Worm (Caenorhabditis elegans) whole organism, L1 larva: Measurements from ENCODE around the gene nhr-233.
A peak's percentile ranks its signal among the peaks of the same experiment; 100 is the strongest.

ENCODE experiments used
- ceh-82 ChIP-seq, 3 experiments: fragments of 150-350 bp in 1 of 3; sonication (generic microtip) in 2 of 3; optimal IDR thresholded peaks; 2 replicates each; lab custom pipeline; 2014 to 2017; ENCODE audit warnings: missing biosample characterization in 3 of 3, missing genetic modification characterization in 3 of 3
- dpl-1 ChIP-seq, 3 experiments: fragments of 150-350 bp in 2 of 3; sonication (generic microtip) in 1 of 3; optimal IDR thresholded peaks; 2 replicates each; lab custom pipeline; 2014 to 2017; ENCODE audit warnings: missing biosample characterization in 3 of 3, missing genetic modification characterization in 3 of 3, missing genetic modification reagents in 3 of 3
- egl-27 ChIP-seq, 2 experiments: fragments of 150-350 bp in 1 of 2; sonication (generic microtip); optimal IDR thresholded peaks; 3 replicates each; lab custom pipeline; 2017 to 2018; ENCODE audit warnings: missing biosample characterization in 2 of 2, missing genetic modification characterization in 2 of 2, missing genetic modification reagents in 2 of 2
- fkh-10 ChIP-seq: sonication (generic microtip); optimal IDR thresholded peaks from 2 replicates; lab custom pipeline; 2017; ENCODE audit warnings: missing biosample characterization, missing genetic modification reagents, missing genetic modification characterization
- lin-14 ChIP-seq: fragments of 200-800 bp; sonication (Bioruptor generic); optimal IDR thresholded peaks from 2 replicates; lab custom pipeline; 2018; ENCODE audit warnings: mild to moderate bottlenecking, missing genetic modification characterization, moderate library complexity, missing compliant biosample characterization
- nhr-11 ChIP-seq: fragments of 150-350 bp; optimal IDR thresholded peaks from 2 replicates; lab custom pipeline; 2014; ENCODE audit warnings: missing biosample characterization, missing genetic modification characterization
- nhr-19 ChIP-seq: fragments of 200-800 bp; sonication (Bioruptor generic); conservative IDR thresholded peaks from 2 replicates; pipeline ENCODE4 v1.3.6; 2022; ENCODE audit warnings: missing genetic modification characterization, missing compliant biosample characterization
- nhr-76 ChIP-seq: sonication (generic microtip); optimal IDR thresholded peaks from 2 replicates; lab custom pipeline; 2017; ENCODE audit warnings: missing biosample characterization, missing genetic modification characterization
- skn-1 ChIP-seq: fragments of 150-350 bp; optimal IDR thresholded peaks from 2 replicates; lab custom pipeline; 2014; ENCODE audit warnings: missing biosample characterization, missing genetic modification characterization
- unc-130 ChIP-seq: fragments of 150-350 bp; optimal IDR thresholded peaks from 2 replicates; lab custom pipeline; 2017; ENCODE audit warnings: missing biosample characterization, missing genetic modification characterization, inconsistent platforms
- unc-86 ChIP-seq: sonication (generic microtip); optimal IDR thresholded peaks from 2 replicates; lab custom pipeline; 2016; ENCODE audit warnings: missing genetic modification characterization, missing compliant biosample characterization

DNA sequence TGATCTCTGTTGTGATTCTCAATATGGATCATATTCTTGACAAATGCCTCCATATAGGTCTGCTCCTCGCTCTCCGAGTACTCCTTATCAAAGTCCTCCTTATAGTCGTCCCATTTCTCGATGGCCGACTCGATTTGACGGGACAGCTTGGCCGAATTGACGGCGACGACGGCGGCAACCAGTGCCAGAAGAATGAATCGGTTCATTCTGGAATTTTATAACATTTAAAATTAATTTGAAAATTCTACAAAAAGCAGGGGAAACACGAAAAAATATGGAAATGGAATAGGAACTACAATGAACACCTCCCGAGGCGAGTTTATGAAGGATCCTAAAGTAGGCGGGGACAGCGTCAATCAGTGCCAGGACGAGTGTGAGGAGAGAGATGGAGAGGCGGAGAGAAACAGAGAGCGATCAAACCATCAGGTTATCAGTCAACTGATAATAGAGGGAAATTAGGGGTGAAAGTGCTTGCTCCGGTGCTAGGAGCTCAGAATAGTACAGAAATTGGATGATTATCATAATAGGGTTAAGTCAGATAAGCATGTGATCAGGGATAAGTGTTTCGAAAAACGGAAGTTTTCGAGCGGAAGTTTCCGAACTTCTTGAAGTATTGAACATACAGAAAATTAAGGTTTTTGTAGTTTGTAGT, 24.7 kb upstream of the nhr-233 start, which contains the start of gene cpl-1:
- TF ChIP-seq unc-86 (tag; lab: Kevin White, UChicago) (no peak), lin-14 (GFP tag; lab: Kevin White, UChicago) (peak; percentile 24), ceh-82 (tag; optimal IDR thresholded peaks at IDR 0.05; lab: Kevin White, UChicago) (no peak), skn-1 (tag; lab: Kevin White, UChicago) (no peak), nhr-11 (no peak), dpl-1 (GFP tag; optimal IDR thresholded peaks at IDR 0.05; lab: Kevin White, UChicago) (no peak), fkh-10 (GFP tag; lab: Kevin White, UChicago) (no peak), egl-27 (tag; optimal IDR thresholded peaks at IDR 0.05; lab: Kevin White, UChicago) (no peak), nhr-76 (no peak), nhr-19 (GFP tag; lab: Robert Waterston, UW) (peak; percentile 16; the same call in 1 of the 2 replicates), unc-130 (no peak)
